Worm (Caenorhabditis elegans) whole organism, young adult: ENCODE results near the gene srh-212.

Source experiments
- C17E4.6 ChIP-seq: fragments of 200-800 bp; sonication (Bioruptor generic); IDR thresholded peaks from 2 replicates; pipeline ENCODE4 v1.3.6; 2022; ENCODE audit warnings: missing genetic modification reagents, missing genetic modification characterization, missing compliant biosample characterization
- F22D6.2 ChIP-seq: sonication (generic microtip); optimal IDR thresholded peaks from 2 replicates; lab custom pipeline; 2016; ENCODE audit warnings: mild to moderate bottlenecking, missing genetic modification characterization, missing compliant biosample characterization
- F23B12.7 ChIP-seq: sonication (generic microtip); optimal IDR thresholded peaks from 2 replicates; lab custom pipeline; 2017; ENCODE audit warnings: missing genetic modification characterization, mild to moderate bottlenecking, missing compliant biosample characterization, antibody characterized with exemption, moderate library complexity; ENCODE audit not compliant: insufficient read depth
- F39B2.1 ChIP-seq: fragments of 200-800 bp; sonication (Bioruptor generic); IDR thresholded peaks from 2 replicates; pipeline ENCODE4 v1.3.6; 2022; ENCODE audit warnings: missing genetic modification reagents, missing genetic modification characterization, missing compliant biosample characterization
- F49E8.2 ChIP-seq: sonication (generic microtip); optimal IDR thresholded peaks from 3 replicates; lab custom pipeline; 2017; ENCODE audit warnings: missing genetic modification characterization, mild to moderate bottlenecking, missing compliant biosample characterization, antibody characterized with exemption, moderate library complexity; ENCODE audit not compliant: insufficient read depth
- F57A8.1 ChIP-seq: fragments of 200-800 bp; sonication (Bioruptor generic); optimal IDR thresholded peaks from 2 replicates; lab custom pipeline; 2018; ENCODE audit warnings: mild to moderate bottlenecking, missing genetic modification characterization, moderate library complexity, missing compliant biosample characterization
- F57C9.4 ChIP-seq: sonication (generic microtip); optimal IDR thresholded peaks from 2 replicates; lab custom pipeline; 2017; ENCODE audit warnings: mild to moderate bottlenecking, missing genetic modification characterization, missing compliant biosample characterization
- K11D2.4 ChIP-seq: fragments of 200-800 bp; sonication (Bioruptor generic); IDR thresholded peaks from 2 replicates; pipeline ENCODE4 v1.3.6; 2022; ENCODE audit warnings: missing genetic modification reagents, missing genetic modification characterization, missing compliant biosample characterization
- K12H6.12 ChIP-seq: fragments of 200-800 bp; sonication (Bioruptor generic); optimal IDR thresholded peaks from 2 replicates; lab custom pipeline; 2018; ENCODE audit warnings: mild to moderate bottlenecking, missing genetic modification characterization, missing compliant biosample characterization
- Y53G8AR.9 ChIP-seq: fragments of 200-800 bp; sonication (Bioruptor generic); conservative IDR thresholded peaks from 2 replicates; pipeline ENCODE4 v1.3.6; 2022; ENCODE audit warnings: missing genetic modification reagents, missing genetic modification characterization, missing compliant biosample characterization
- ama-1 ChIP-seq, 3 experiments: fragments of 150-350 bp in 1 of 3; sonication (generic microtip) in 2 of 3; optimal IDR thresholded peaks; 2 replicates each; lab custom pipeline; 2014 to 2018; ENCODE audit warnings: missing biosample characterization in 2 of 3, missing genetic modification characterization in 2 of 3, missing genetic modification reagents in 2 of 3
- aptf-2 ChIP-seq: fragments of 200-800 bp; sonication (Bioruptor generic); conservative IDR thresholded peaks from 2 replicates; pipeline ENCODE4 v1.3.6; 2022; ENCODE audit warnings: missing genetic modification reagents, missing genetic modification characterization, missing compliant biosample characterization
- athp-1 ChIP-seq: sonication (generic microtip); optimal IDR thresholded peaks from 2 replicates; lab custom pipeline; 2017; ENCODE audit warnings: mild to moderate bottlenecking, missing genetic modification characterization, missing compliant biosample characterization
- attf-5 ChIP-seq: fragments of 200-800 bp; sonication (Bioruptor generic); optimal IDR thresholded peaks from 2 replicates; lab custom pipeline; 2018; ENCODE audit warnings: mild to moderate bottlenecking, missing genetic modification characterization, missing compliant biosample characterization
- attf-6 ChIP-seq: fragments of 200-800 bp; sonication (Bioruptor generic); IDR thresholded peaks from 2 replicates; pipeline ENCODE4 v1.3.6; 2022; ENCODE audit warnings: missing genetic modification reagents, missing genetic modification characterization, missing compliant biosample characterization
- bed-1 ChIP-seq: fragments of 200-800 bp; sonication (Bioruptor generic); IDR thresholded peaks from 2 replicates; pipeline ENCODE4 v1.3.6; 2022; ENCODE audit warnings: missing genetic modification reagents, missing genetic modification characterization, missing compliant biosample characterization
- cebp-1 ChIP-seq, 2 experiments: fragments of 200-800 bp in 1 of 2; sonication (Bioruptor generic) in 1 of 2; sonication (generic microtip) in 1 of 2; IDR thresholded peaks in 1 of 2; optimal IDR thresholded peaks in 1 of 2; 2 replicates each; pipeline versions ENCODE4 v1.3.6 to Lab custom; 2017 to 2022; ENCODE audit warnings: missing compliant biosample characterization in 2 of 2, missing genetic modification characterization in 2 of 2, mild to moderate bottlenecking in 1 of 2, missing genetic modification reagents in 1 of 2, moderate library complexity in 1 of 2
- cebp-2 ChIP-seq: fragments of 200-800 bp; sonication (Bioruptor generic); IDR thresholded peaks from 2 replicates; pipeline ENCODE4 v1.3.6; 2022; ENCODE audit warnings: missing genetic modification characterization, missing compliant biosample characterization
- ceh-100 ChIP-seq: fragments of 200-800 bp; sonication (Bioruptor generic); IDR thresholded peaks from 2 replicates; pipeline ENCODE4 v1.3.6; 2022; ENCODE audit warnings: missing genetic modification reagents, missing genetic modification characterization, missing compliant biosample characterization
- ceh-27 ChIP-seq: fragments of 200-800 bp; sonication (Bioruptor generic); optimal IDR thresholded peaks from 2 replicates; lab custom pipeline; 2018; ENCODE audit warnings: mild to moderate bottlenecking, missing genetic modification characterization, moderate library complexity, missing compliant biosample characterization
- ceh-40 ChIP-seq: fragments of 200-800 bp; sonication (Bioruptor generic); IDR thresholded peaks from 2 replicates; pipeline ENCODE4 v1.3.6; 2022; ENCODE audit warnings: missing genetic modification characterization, missing compliant biosample characterization
- ceh-58 ChIP-seq: fragments of 200-800 bp; sonication (Bioruptor generic); IDR thresholded peaks from 2 replicates; pipeline ENCODE4 v1.3.6; 2022; ENCODE audit warnings: missing genetic modification characterization, missing compliant biosample characterization
- dox-1 ChIP-seq: fragments of 200-800 bp; sonication (Bioruptor generic); IDR thresholded peaks from 2 replicates; pipeline ENCODE4 v1.3.6; 2022; ENCODE audit warnings: missing genetic modification reagents, missing genetic modification characterization, missing compliant biosample characterization
- dpl-1 ChIP-seq: fragments of 150-350 bp; optimal IDR thresholded peaks from 2 replicates; lab custom pipeline; 2014; ENCODE audit warnings: missing biosample characterization, missing genetic modification reagents, missing genetic modification characterization
- egl-18 ChIP-seq: fragments of 200-800 bp; sonication (Bioruptor generic); IDR thresholded peaks from 2 replicates; pipeline ENCODE4 v1.3.6; 2022; ENCODE audit warnings: missing genetic modification reagents, missing genetic modification characterization, missing compliant biosample characterization
- ekl-4 ChIP-seq: fragments of 200-800 bp; sonication (Bioruptor generic); IDR thresholded peaks from 2 replicates; pipeline ENCODE4 v1.3.6; 2022; ENCODE audit warnings: missing genetic modification reagents, missing genetic modification characterization, missing compliant biosample characterization
- ets-4 ChIP-seq: fragments of 200-800 bp; sonication (Bioruptor generic); optimal IDR thresholded peaks from 2 replicates; lab custom pipeline; 2018; ENCODE audit warnings: mild to moderate bottlenecking, missing genetic modification characterization, missing compliant biosample characterization
- gei-17 ChIP-seq: fragments of 200-800 bp; sonication (Bioruptor generic); optimal IDR thresholded peaks from 2 replicates; lab custom pipeline; 2018; ENCODE audit warnings: mild to moderate bottlenecking, missing genetic modification characterization, missing compliant biosample characterization
- hmg-20 ChIP-seq: fragments of 200-800 bp; sonication (Bioruptor generic); IDR thresholded peaks from 2 replicates; pipeline ENCODE4 v1.3.6; 2022; ENCODE audit warnings: missing genetic modification reagents, missing genetic modification characterization, missing compliant biosample characterization
- hrde-1 ChIP-seq: sonication (generic microtip); optimal IDR thresholded peaks from 2 replicates; lab custom pipeline; 2016; ENCODE audit warnings: missing genetic modification characterization, mild to moderate bottlenecking, missing compliant biosample characterization, moderate library complexity, missing genotype, missing genetic modification reagents, borderline replicate concordance
- lin-54 ChIP-seq: fragments of 200-800 bp; sonication (Bioruptor generic); optimal IDR thresholded peaks from 2 replicates; lab custom pipeline; 2018; ENCODE audit warnings: mild to moderate bottlenecking, missing genetic modification characterization, missing compliant biosample characterization
- lsy-27 ChIP-seq: sonication (generic microtip); optimal IDR thresholded peaks from 2 replicates; lab custom pipeline; 2017; ENCODE audit warnings: missing genetic modification characterization, mild to moderate bottlenecking, missing compliant biosample characterization, antibody characterized with exemption, missing genotype, borderline replicate concordance; ENCODE audit not compliant: insufficient read depth
- madf-8 ChIP-seq: fragments of 200-800 bp; sonication (Bioruptor generic); conservative IDR thresholded peaks from 2 replicates; pipeline ENCODE4 v1.3.6; 2022; ENCODE audit warnings: missing genetic modification reagents, missing genetic modification characterization, missing compliant biosample characterization
- mcd-1 ChIP-seq: fragments of 200-800 bp; sonication (Bioruptor generic); IDR thresholded peaks from 2 replicates; pipeline ENCODE4 v1.3.6; 2022; ENCODE audit warnings: missing genetic modification reagents, missing genetic modification characterization, missing compliant biosample characterization
- mes-4 ChIP-seq: sonication (generic microtip); optimal IDR thresholded peaks from 2 replicates; lab custom pipeline; 2016; ENCODE audit warnings: missing genotype, missing genetic modification characterization, missing compliant biosample characterization
- repo-1 ChIP-seq: sonication (generic microtip); optimal IDR thresholded peaks from 2 replicates; lab custom pipeline; 2017; ENCODE audit warnings: mild to moderate bottlenecking, missing genetic modification characterization, missing compliant biosample characterization
- sea-2 ChIP-seq: fragments of 200-800 bp; sonication (Bioruptor generic); IDR thresholded peaks from 2 replicates; pipeline ENCODE4 v1.3.6; 2022; ENCODE audit warnings: missing genetic modification characterization, missing compliant biosample characterization
- snpc-3.4 ChIP-seq: sonication (generic microtip); optimal IDR thresholded peaks from 2 replicates; lab custom pipeline; 2017; ENCODE audit warnings: missing genetic modification characterization, mild to moderate bottlenecking, missing compliant biosample characterization, antibody characterized with exemption, moderate library complexity, missing genotype, missing genetic modification reagents
- tbx-9 ChIP-seq: sonication (generic microtip); optimal IDR thresholded peaks from 2 replicates; lab custom pipeline; 2016; ENCODE audit warnings: borderline replicate concordance, missing genetic modification characterization, inconsistent platforms, missing compliant biosample characterization
- tlf-1 ChIP-seq: fragments of 200-800 bp; sonication (Bioruptor generic); optimal IDR thresholded peaks from 2 replicates; lab custom pipeline; 2018; ENCODE audit warnings: mild to moderate bottlenecking, missing genetic modification characterization, missing compliant biosample characterization
- unc-130 ChIP-seq: sonication (generic microtip); optimal IDR thresholded peaks from 2 replicates; lab custom pipeline; 2016; ENCODE audit warnings: missing genetic modification reagents, missing genetic modification characterization, missing compliant biosample characterization
- unc-62 ChIP-seq: fragments of 150-350 bp; optimal IDR thresholded peaks from 2 replicates; lab custom pipeline; 2014; ENCODE audit warnings: missing biosample characterization, missing genetic modification reagents, missing genetic modification characterization
- xnd-1 ChIP-seq: sonication (generic microtip); optimal IDR thresholded peaks from 2 replicates; lab custom pipeline; 2016; ENCODE audit warnings: missing genotype, missing genetic modification reagents, missing genetic modification characterization, missing compliant biosample characterization
- ztf-22 ChIP-seq: fragments of 200-800 bp; sonication (Bioruptor generic); optimal IDR thresholded peaks from 2 replicates; lab custom pipeline; 2018; ENCODE audit warnings: mild to moderate bottlenecking, missing genetic modification characterization, moderate library complexity, missing compliant biosample characterization
- ztf-25 ChIP-seq: fragments of 200-800 bp; sonication (Bioruptor generic); IDR thresholded peaks from 2 replicates; pipeline ENCODE4 v1.3.6; 2022; ENCODE audit warnings: missing genetic modification reagents, missing genetic modification characterization, missing compliant biosample characterization
- ztf-28 ChIP-seq: fragments of 200-800 bp; sonication (Bioruptor generic); IDR thresholded peaks from 2 replicates; pipeline ENCODE4 v1.3.6; 2022; ENCODE audit warnings: missing genetic modification reagents, missing genetic modification characterization, missing compliant biosample characterization

Gene srh-212

ce11 chrV:3582086-3582485, 14.9 kb downstream of the srh-212 start (continued):
- no peak for TF ChIP-seq gei-17 (GFP tag; lab: Kevin White, UChicago)
- TF ChIP-seq cebp-2 (GFP tag; lab: Robert Waterston, UW) = no peak
- TF ChIP-seq unc-62 = no peak
- no peak for TF ChIP-seq ets-4 (GFP tag; lab: Kevin White, UChicago)
- peak; percentile 68 for TF ChIP-seq F49E8.2 (tag; lab: Kevin White, UChicago)
- TF ChIP-seq sea-2 (GFP tag; lab: Robert Waterston, UW) = no peak
- TF ChIP-seq lsy-27 (tag; lab: Kevin White, UChicago) = no peak
- TF ChIP-seq athp-1 (tag; lab: Kevin White, UChicago) = peak; percentile 9
- no peak for TF ChIP-seq hrde-1
- peak; percentile 61 for TF ChIP-seq F23B12.7
- no peak for TF ChIP-seq ztf-28
- TF ChIP-seq unc-130 = no peak
- TF ChIP-seq repo-1 (tag; lab: Kevin White, UChicago) = no peak
- 0 out of 2 replicates have a peak, but pooled peaks have one; percentile 13 for TF ChIP-seq attf-6 (GFP tag; lab: Robert Waterston, UW)
- TF ChIP-seq mcd-1 (GFP tag; lab: Robert Waterston, UW) = no peak
- TF ChIP-seq cebp-1 (GFP tag; IDR thresholded peaks at IDR 0.05; lab: Robert Waterston, UW) = no peak
- peak; percentile 17 for TF ChIP-seq cebp-1 (tag; optimal IDR thresholded peaks at IDR 0.05; lab: Kevin White, UChicago)
- TF ChIP-seq ztf-25 (GFP tag; lab: Robert Waterston, UW) = no peak
- no peak for TF ChIP-seq dpl-1
- no peak for TF ChIP-seq bed-1 (GFP tag; lab: Robert Waterston, UW)
- no peak for TF ChIP-seq F57A8.1 (GFP tag; lab: Kevin White, UChicago)
- no peak for TF ChIP-seq ekl-4 (GFP tag; lab: Robert Waterston, UW)
- no peak for TF ChIP-seq ceh-100 (GFP tag; lab: Robert Waterston, UW)
- 0 out of 2 replicates have a peak, but pooled peaks have one; percentile 33 for TF ChIP-seq Y53G8AR.9 (GFP tag; lab: Robert Waterston, UW)
- TF ChIP-seq madf-8 = no peak
- no peak for TF ChIP-seq mes-4 (tag; lab: Kevin White, UChicago)
- no peak for TF ChIP-seq F39B2.1
- TF ChIP-seq K12H6.12 (tag; lab: Kevin White, UChicago) = no peak
- TF ChIP-seq ama-1 (optimal IDR thresholded peaks at IDR 0.05; lab: Kevin White, UChicago) = no peak
- TF ChIP-seq ama-1 (GFP tag; optimal IDR thresholded peaks at IDR 0.05; lab: Kevin White, UChicago) = peak in 1 of 2 experiments; percentile 86
- no peak for TF ChIP-seq hmg-20
- TF ChIP-seq ceh-58 (GFP tag; lab: Robert Waterston, UW) = no peak
- TF ChIP-seq K11D2.4 (GFP tag; lab: Robert Waterston, UW) = no peak
- no peak for TF ChIP-seq C17E4.6 (GFP tag; lab: Robert Waterston, UW)
- TF ChIP-seq F22D6.2 (tag; lab: Kevin White, UChicago) = no peak
- no peak for TF ChIP-seq ceh-27 (GFP tag; lab: Kevin White, UChicago)
- TF ChIP-seq snpc-3.4 (tag; lab: Kevin White, UChicago) = peak; percentile 62
- no peak for TF ChIP-seq F57C9.4
- TF ChIP-seq egl-18 (GFP tag; lab: Robert Waterston, UW) = no peak
- no peak for TF ChIP-seq dox-1
- no peak for TF ChIP-seq tlf-1
- no peak for TF ChIP-seq tbx-9 (tag; lab: Kevin White, UChicago)
- TF ChIP-seq ztf-22 = no peak
- TF ChIP-seq aptf-2 (GFP tag; lab: Robert Waterston, UW) = no peak
- TF ChIP-seq attf-5 (GFP tag; lab: Kevin White, UChicago) = no peak
- peak; percentile 36 for TF ChIP-seq lin-54 (GFP tag; lab: Kevin White, UChicago)
- TF ChIP-seq ceh-40 (GFP tag; lab: Robert Waterston, UW) = no peak
- no peak for TF ChIP-seq xnd-1
